Fruit fly (Drosophila melanogaster): ENCODE measurements around the gene Rph.

Rph gene

dm6 chrX:10762959-10763883 lies 5.8 kb upstream of the Rph start (continued):
- peak; percentile 75 for TF ChIP-seq grn (GFP tag; optimal IDR thresholded peaks at IDR 0.05)
- no peak for TF ChIP-seq Fer2 (tag; optimal IDR thresholded peaks at IDR 0.05)
- no peak for TF ChIP-seq br (optimal IDR thresholded peaks at IDR 0.05)
- no peak for TF ChIP-seq Bteb2 (GFP tag; optimal IDR thresholded peaks at IDR 0.05)
- no peak for TF ChIP-seq CG11560 (tag; IDR thresholded peaks at IDR 0.05)
- no peak for TF ChIP-seq CG4617 (GFP tag; optimal IDR thresholded peaks at IDR 0.05; ENCODE audit: borderline replicate concordance)
- peak; percentile 76 for TF ChIP-seq cwo (GFP tag; optimal IDR thresholded peaks at IDR 0.05)
- peak; percentile 74 for TF ChIP-seq exex (tag; optimal IDR thresholded peaks at IDR 0.05)
- no peak for TF ChIP-seq Taf1 (GFP tag; IDR thresholded peaks at IDR 0.05)
- TF ChIP-seq gro (GFP tag; optimal IDR thresholded peaks at IDR 0.05): peak; percentile 28
- TF ChIP-seq CG3838 (GFP tag; optimal IDR thresholded peaks at IDR 0.05): no peak
- TF ChIP-seq zen2 (GFP tag; IDR thresholded peaks at IDR 0.05; ENCODE audit: partially characterized antibody): no peak
- peak; percentile 64 for TF ChIP-seq cg (GFP tag; optimal IDR thresholded peaks at IDR 0.05)
- no peak for TF ChIP-seq Mrtf (GFP tag; IDR thresholded peaks at IDR 0.05)
- no peak for TF ChIP-seq CG12942 (GFP tag; optimal IDR thresholded peaks at IDR 0.05)
- no peak for TF ChIP-seq CG10321 (GFP tag; IDR thresholded peaks at IDR 0.05)
- no peak for TF ChIP-seq CTCF (GFP tag; optimal IDR thresholded peaks at IDR 0.05)
- TF ChIP-seq pan (optimal IDR thresholded peaks at IDR 0.05): no peak
- no peak for TF ChIP-seq pan (GFP tag; optimal IDR thresholded peaks at IDR 0.05 in 1 of 2, IDR thresholded peaks at IDR 0.05 in 1 of 2)
- TF ChIP-seq Ets65A (GFP tag): no peak
- TF ChIP-seq lola (GFP tag; optimal IDR thresholded peaks at IDR 0.05): peak in 1 of 3 experiments; percentile 17
- TF ChIP-seq CG8281 (tag; optimal IDR thresholded peaks at IDR 0.05): no peak
- TF ChIP-seq CG1832 (GFP tag; optimal IDR thresholded peaks at IDR 0.05): peak; percentile 49
- TF ChIP-seq org-1 (GFP tag; optimal IDR thresholded peaks at IDR 0.05): no peak
- TF ChIP-seq caup (GFP tag; optimal IDR thresholded peaks at IDR 0.05; ENCODE audit: severe bottlenecking): no peak
- no peak for TF ChIP-seq D19B (GFP tag; optimal IDR thresholded peaks at IDR 0.05)
- peak; percentile 81 for TF ChIP-seq mirr (GFP tag; optimal IDR thresholded peaks at IDR 0.05)
- TF ChIP-seq rib (GFP tag; IDR thresholded peaks at IDR 0.05): 0 out of 2 replicates have a peak, but pooled peaks have one; percentile 15
- no peak for TF ChIP-seq slp2 (GFP tag; optimal IDR thresholded peaks at IDR 0.05)
- TF ChIP-seq trem (tag; optimal IDR thresholded peaks at IDR 0.05): no peak
- TF ChIP-seq sqz (GFP tag; optimal IDR thresholded peaks at IDR 0.05): peak; percentile 6
- no peak for TF ChIP-seq CG30020 (tag; optimal IDR thresholded peaks at IDR 0.05)
- TF ChIP-seq crol (GFP tag; IDR thresholded peaks at IDR 0.05): peak; percentile 97
- no peak for TF ChIP-seq pfk (GFP tag; optimal IDR thresholded peaks at IDR 0.05)
- peak; percentile 30 for TF ChIP-seq CG3281 (GFP tag; optimal IDR thresholded peaks at IDR 0.05)
- no peak for TF ChIP-seq CG15011 (GFP tag; optimal IDR thresholded peaks at IDR 0.05)
- TF ChIP-seq tap (tag; optimal IDR thresholded peaks at IDR 0.05): no peak
- 0 out of 2 replicates have a peak, but pooled peaks have one; percentile 6 for TF ChIP-seq CG6689 (GFP tag; IDR thresholded peaks at IDR 0.05)
- no peak for TF ChIP-seq CG11456 (GFP tag; IDR thresholded peaks at IDR 0.05)
- peak; percentile 88 for TF ChIP-seq Nf-YB (GFP tag; optimal IDR thresholded peaks at IDR 0.05)
- no peak for TF ChIP-seq z (GFP tag; IDR thresholded peaks at IDR 0.05)
- TF ChIP-seq Eip74EF (GFP tag; optimal IDR thresholded peaks at IDR 0.05): no peak
- TF ChIP-seq Ptx1 (GFP tag; IDR thresholded peaks at IDR 0.05): peak; percentile 15; the same call in 1 of the 2 replicates
- TF ChIP-seq CG12769 (tag; optimal IDR thresholded peaks at IDR 0.05): peak; percentile 62
- TF ChIP-seq luna (GFP tag; optimal IDR thresholded peaks at IDR 0.05): no peak
- TF ChIP-seq CG2889 (GFP tag; IDR thresholded peaks at IDR 0.05): no peak
- no peak for TF ChIP-seq oc (tag; optimal IDR thresholded peaks at IDR 0.05)
- peak; percentile 12; the same call in 1 of the 2 replicates for TF ChIP-seq CG3847 (GFP tag; IDR thresholded peaks at IDR 0.05)
- peak; percentile 26 for TF ChIP-seq lilli (GFP tag; optimal IDR thresholded peaks at IDR 0.05)
- TF ChIP-seq p53 (GFP tag; optimal IDR thresholded peaks at IDR 0.05): no peak

Measured in whole organism, embryonic.